Fruit fly (Drosophila melanogaster): ENCODE measurements around the gene CG34250.

Gene CG34250

DNA sequence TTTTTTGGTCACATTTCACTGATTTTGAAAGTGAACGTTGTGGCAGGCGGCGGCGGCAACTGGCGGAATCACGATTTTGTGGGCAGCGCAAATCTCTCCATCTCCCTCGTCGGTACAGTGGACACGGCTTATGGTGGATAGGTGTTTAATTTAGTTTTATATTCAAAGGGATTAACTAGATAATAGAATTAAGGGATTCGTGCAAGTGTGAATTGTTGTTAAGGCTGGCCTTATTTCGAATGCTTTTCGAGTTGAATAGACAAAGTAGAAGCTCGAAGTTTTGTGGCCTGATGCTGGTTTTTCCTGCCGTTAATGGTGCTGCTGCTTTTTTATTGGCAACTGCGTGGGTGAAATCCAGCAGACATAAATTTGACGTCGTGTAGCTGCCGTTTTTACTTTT lies 21.9 kb downstream of the CG34250 start:
- TF ChIP-seq pan (optimal IDR thresholded peaks at IDR 0.05) (no peak), CG8478 (optimal IDR thresholded peaks at IDR 0.05) (no peak), Dll (optimal IDR thresholded peaks at IDR 0.05) (no peak), usp (GFP tag; optimal IDR thresholded peaks at IDR 0.05) (no peak), EcR (GFP tag; optimal IDR thresholded peaks at IDR 0.05) (no peak), psq (optimal IDR thresholded peaks at IDR 0.05) (no peak)

DNA sequence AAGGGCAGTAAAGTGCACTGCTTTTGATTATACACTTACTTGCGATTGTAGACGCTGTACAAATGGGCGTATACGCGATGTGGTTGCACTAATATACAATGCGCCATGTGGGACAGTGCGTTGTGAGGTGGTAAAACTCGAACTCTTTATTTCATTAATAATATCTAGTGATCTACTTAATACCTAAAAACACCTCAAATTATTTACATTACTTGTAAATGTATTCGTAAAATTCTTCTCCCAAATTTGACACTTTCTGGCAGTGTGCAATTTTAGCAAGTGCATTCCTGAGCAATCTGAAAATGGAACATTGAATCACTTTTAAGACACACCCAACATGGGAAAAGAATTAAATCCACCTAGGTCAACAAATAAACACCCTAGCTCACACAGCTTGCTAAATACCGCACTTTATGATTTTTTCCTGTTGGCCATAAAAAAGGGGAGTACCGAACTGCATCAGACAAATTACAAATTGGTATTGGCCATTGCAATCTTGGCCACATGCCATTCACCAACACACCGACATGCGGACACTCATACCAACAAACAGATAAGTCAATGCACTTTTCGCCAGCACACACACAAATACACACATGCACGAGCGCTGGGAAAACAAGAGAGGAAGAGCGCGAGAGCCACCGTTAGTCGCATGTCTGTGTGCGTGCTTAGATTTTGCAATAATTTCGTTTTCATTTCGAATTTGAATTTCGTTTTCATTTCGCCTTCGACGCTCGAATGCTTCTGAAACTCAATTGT lies 23.1 kb downstream of the CG34250 start:
- TF ChIP-seq pan (optimal IDR thresholded peaks at IDR 0.05) (no peak), EcR (GFP tag; optimal IDR thresholded peaks at IDR 0.05) (peak in 1 of 2 experiments; percentile 88)

DNA sequence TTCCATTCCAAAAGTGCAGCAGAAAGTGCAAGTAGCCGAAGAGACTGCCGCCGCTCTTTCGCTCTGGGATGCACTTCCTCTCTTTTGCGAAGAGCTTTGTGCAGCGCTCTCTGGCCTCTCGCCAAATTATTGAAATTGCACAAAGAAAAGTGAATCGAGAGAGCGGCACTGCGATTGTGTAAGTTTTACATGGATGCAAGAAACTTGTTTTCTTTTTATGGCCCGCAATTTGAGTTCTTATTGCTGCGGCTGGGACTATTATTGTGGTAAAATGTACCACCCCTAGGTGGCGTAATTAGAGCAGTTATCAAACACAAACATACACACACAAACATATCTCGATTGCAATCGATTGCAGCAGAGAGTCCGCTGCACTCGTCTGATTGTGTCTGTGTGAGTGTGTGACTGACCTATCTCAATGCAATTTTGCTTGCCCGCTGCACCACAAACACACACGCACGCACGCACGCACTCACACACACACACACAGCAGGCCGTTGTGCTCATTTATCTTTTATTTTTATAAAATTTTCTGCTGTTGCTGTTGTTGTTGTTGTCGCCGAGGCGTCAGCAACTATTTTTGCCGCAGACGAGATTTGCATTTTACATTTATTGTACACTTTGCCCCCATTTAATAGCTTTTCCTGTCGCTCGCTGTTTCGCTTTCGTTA lies 24.4 kb downstream of the CG34250 start:
- no peak for TF ChIP-seq usp (GFP tag; optimal IDR thresholded peaks at IDR 0.05)
- no peak for TF ChIP-seq CG8478 (optimal IDR thresholded peaks at IDR 0.05)
- TF ChIP-seq Dll (optimal IDR thresholded peaks at IDR 0.05) = no peak
- TF ChIP-seq EcR (GFP tag; optimal IDR thresholded peaks at IDR 0.05) = peak in 1 of 2 experiments; percentile 87

DNA sequence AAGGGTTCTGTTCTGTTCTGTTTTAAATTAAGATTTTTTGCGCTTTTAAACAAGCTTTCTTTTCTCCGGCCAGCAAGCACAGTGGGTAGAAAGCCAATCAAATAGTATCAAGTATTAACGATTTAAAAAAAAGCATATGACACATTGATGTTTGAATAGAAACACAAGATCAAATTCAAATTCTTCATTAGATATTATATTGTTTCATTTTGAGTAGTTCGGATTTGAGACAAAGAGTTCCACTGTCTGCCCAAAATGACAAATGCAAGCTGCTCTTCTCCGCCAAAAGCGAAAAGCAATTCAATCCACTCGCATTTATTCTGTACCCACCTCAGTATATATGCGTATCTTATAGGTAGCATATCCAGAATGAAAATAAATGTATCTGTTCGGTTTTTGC lies 26.2 kb downstream of the CG34250 start:
- TF ChIP-seq pan (optimal IDR thresholded peaks at IDR 0.05) (no peak), usp (GFP tag; optimal IDR thresholded peaks at IDR 0.05) (no peak), EcR (GFP tag; optimal IDR thresholded peaks at IDR 0.05) (no peak), CG8478 (optimal IDR thresholded peaks at IDR 0.05) (no peak), Dll (optimal IDR thresholded peaks at IDR 0.05) (no peak), psq (optimal IDR thresholded peaks at IDR 0.05) (no peak)

DNA sequence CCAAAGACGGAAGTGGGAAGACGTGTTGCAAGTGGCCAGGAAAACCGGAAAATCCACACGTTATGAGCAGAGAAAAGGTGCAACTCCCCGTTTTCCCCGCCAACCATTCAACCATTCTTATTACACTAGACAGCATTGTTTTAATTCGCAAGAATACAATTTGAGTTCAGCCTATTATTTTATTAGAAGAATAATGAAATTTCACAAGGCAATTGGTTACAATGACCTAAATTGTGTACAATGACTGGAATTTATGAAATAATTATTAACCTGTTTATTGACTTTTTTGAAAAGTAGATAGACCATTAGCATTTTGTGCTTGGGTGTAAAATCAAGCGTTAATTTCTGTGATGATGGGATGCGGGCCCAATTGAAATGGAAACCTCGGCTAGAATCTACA lies 28.5 kb downstream of the CG34250 start:
- TF ChIP-seq EcR (GFP tag; optimal IDR thresholded peaks at IDR 0.05) (no peak), CG8478 (optimal IDR thresholded peaks at IDR 0.05) (no peak), Dll (optimal IDR thresholded peaks at IDR 0.05) (no peak), usp (GFP tag; optimal IDR thresholded peaks at IDR 0.05) (no peak), pan (optimal IDR thresholded peaks at IDR 0.05) (no peak), psq (optimal IDR thresholded peaks at IDR 0.05) (no peak)

DNA sequence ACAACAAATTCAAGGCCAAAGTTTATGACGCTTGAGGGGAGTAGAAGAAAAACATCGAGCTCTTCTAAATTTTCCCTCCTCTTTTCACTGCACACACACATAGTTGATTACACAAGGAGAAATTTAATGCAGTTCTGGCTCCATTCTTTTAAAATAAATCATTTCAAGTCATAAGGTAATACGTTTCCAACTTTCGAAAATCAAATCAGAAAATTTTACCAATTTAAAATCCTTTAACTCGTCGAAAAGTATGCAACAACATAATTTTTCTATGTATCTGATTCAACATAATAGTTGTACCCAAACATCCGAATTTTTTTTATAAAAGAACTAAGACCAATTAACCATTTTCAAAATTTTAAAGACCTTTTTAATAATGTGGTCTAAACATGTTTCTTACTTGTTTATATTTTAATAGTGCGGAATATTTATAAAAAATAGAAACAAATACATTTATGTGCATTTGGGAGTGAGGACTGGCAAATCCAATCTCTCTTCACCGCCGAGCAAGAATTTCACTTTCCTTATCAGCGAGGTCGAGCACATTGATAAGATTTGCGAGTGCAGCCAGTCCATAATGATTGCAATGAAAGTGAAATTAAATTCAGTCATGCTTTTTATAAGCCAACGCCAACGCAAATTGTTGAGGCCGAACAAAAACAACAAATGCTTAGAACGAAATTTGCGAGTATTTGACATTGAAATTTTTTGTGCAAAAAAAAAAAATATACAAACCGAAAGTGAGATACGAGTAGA lies 30.2 kb downstream of the CG34250 start:
- TF ChIP-seq CG8478 (optimal IDR thresholded peaks at IDR 0.05) = no peak
- no peak for TF ChIP-seq psq (optimal IDR thresholded peaks at IDR 0.05)
- no peak for TF ChIP-seq usp (GFP tag; optimal IDR thresholded peaks at IDR 0.05)
- no peak for TF ChIP-seq Dll (optimal IDR thresholded peaks at IDR 0.05)
- no peak for TF ChIP-seq pan (optimal IDR thresholded peaks at IDR 0.05)
- TF ChIP-seq EcR (GFP tag; optimal IDR thresholded peaks at IDR 0.05) = no peak

DNA sequence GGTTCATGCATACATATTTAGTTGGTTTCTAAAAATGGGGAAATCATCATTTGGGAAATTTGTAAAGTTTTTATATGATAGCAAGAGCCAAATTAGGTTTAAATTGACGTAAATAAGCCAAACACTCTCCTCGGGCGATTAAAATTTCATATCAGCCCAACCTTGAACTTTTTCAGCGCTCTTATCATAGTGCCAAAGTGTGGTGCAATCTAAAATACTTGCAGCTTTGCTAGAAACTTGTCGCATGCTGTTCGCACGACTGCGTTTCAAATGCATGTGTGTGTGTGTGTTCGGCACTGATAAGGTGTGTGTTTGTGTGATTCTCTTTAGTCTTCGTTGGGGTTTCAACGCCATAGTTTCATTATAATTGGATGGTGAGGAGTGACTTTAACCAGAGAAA lies 30.8 kb downstream of the CG34250 start:
- no peak for TF ChIP-seq usp (GFP tag; optimal IDR thresholded peaks at IDR 0.05)
- no peak for TF ChIP-seq EcR (GFP tag; optimal IDR thresholded peaks at IDR 0.05)

DNA sequence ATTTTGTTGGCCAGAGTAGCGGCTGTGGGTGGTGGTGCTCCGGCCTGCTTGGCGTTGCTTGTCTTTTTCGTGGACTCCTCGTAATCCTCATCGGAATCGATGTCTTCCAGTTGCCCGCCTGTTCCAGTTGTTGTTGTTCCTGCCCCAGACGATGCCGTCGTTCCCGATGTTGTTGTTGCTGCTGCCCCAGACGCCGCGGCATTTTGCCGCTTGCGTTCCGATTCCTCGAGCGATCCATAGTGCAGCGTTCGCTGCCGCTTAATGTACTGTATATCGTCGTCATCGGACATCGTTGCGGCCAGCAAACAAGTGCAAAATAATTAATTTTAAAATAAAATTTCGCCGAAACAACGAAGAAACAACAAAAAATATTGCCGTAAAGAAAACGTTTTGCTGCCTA lies 37.5 kb downstream of the CG34250 start:
- TF ChIP-seq Dll (optimal IDR thresholded peaks at IDR 0.05) (no peak), EcR (GFP tag; optimal IDR thresholded peaks at IDR 0.05) (no peak), CG8478 (optimal IDR thresholded peaks at IDR 0.05) (no peak), pan (optimal IDR thresholded peaks at IDR 0.05) (no peak), psq (optimal IDR thresholded peaks at IDR 0.05) (no peak), usp (GFP tag; optimal IDR thresholded peaks at IDR 0.05) (no peak)

DNA sequence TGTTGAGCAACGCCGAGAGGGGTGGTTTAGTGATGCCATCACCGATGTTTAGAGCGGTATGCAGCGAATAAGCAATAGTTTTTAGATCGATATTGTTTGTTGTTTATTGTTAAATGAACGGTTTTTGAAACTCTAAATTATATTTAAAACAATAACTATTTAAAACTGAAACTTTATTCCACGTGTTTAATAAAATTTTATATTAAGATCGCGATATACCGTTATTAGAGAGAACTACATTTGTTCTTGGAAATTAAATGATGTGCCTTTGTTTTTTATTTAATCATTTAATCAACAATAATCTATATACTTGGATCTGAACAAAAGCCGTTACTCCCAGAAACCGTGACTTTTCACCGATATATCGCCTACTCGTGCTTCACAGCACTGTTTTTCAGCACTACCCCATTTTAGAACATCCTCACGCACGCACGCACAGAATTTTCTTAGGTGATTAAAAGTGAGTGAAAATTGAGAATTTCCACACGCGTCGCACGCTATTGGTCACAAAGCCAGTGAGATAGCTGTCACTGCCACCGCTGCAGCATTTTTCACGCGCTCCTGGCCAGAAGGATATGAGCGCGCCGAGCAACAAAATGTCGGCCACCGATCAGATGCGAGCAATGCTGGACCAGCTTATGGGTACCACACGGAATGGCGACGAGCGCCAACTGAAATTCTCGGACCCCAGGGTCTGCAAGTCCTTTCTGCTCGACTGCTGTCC lies 38.0 kb downstream of the CG34250 start, which contains the start of the genes U4-U6-60K and CG7564:
U4-U6-60K (minus strand) TSS at position 20 of the 724 bp plus-strand sequence.
CG7564 (plus strand) TSS at position 406 of the 724 bp plus-strand sequence.
- no peak for TF ChIP-seq usp (GFP tag; optimal IDR thresholded peaks at IDR 0.05)
- TF ChIP-seq Dll (optimal IDR thresholded peaks at IDR 0.05) = no peak
